Worm (Caenorhabditis elegans): ENCODE results near the gene F41F3.1.

DNA sequence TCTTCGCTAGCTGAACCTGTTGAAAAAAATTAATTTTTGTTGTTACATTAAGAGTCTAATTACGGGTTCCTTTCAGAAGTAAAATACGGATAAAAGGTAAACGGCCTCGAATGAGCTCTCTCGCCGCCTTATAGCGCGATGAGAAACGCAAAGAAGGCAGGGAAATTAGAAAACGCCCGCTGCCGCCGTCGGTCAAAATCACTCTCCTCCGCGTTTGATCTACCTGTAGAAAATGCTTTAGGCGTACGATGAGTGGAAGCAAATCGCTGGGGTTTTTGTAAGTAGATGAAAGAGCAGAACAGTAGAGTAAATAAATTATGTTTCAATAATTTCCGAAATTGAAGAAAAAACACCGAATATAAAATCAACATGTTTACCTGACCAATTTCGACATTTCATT lies 17.2 kb upstream of the F41F3.1 start:
- TF ChIP-seq med-1 (GFP tag; optimal IDR thresholded peaks at IDR 0.05; ENCODE audit: insufficient read depth) (no peak), T22C8.4 (GFP tag; IDR thresholded peaks at IDR 0.05) (no peak), klf-2 (GFP tag; conservative IDR thresholded peaks at IDR 0.05) (no peak), flt-1 (GFP tag; IDR thresholded peaks at IDR 0.05) (no peak)
